Worm (Caenorhabditis elegans) whole organism, L4/young adult: ENCODE results near the gene EGAP5.1.

ENCODE experiments used
- W03F9.2 ChIP-seq: fragments of 150-350 bp; optimal IDR thresholded peaks from 2 replicates; lab custom pipeline; 2014; ENCODE audit warnings: missing biosample characterization, missing genetic modification characterization
- dao-5 ChIP-seq: sonication (generic microtip); optimal IDR thresholded peaks from 2 replicates; lab custom pipeline; 2016; ENCODE audit warnings: missing genotype, missing genetic modification characterization, moderate library complexity, missing compliant biosample characterization
- him-1 ChIP-seq: sonication (generic microtip); optimal IDR thresholded peaks from 2 replicates; lab custom pipeline; 2016; ENCODE audit warnings: missing genotype, missing genetic modification reagents, missing genetic modification characterization, missing compliant biosample characterization

Gene EGAP5.1

ce11 chrX:5199825-5200373 lies 37.0 kb downstream of the EGAP5.1 start:
- TF ChIP-seq W03F9.2 (tag; lab: Kevin White, UChicago) (no peak), dao-5 (tag; lab: Kevin White, UChicago) (no peak), him-1 (tag; lab: Kevin White, UChicago) (no peak)

DNA sequence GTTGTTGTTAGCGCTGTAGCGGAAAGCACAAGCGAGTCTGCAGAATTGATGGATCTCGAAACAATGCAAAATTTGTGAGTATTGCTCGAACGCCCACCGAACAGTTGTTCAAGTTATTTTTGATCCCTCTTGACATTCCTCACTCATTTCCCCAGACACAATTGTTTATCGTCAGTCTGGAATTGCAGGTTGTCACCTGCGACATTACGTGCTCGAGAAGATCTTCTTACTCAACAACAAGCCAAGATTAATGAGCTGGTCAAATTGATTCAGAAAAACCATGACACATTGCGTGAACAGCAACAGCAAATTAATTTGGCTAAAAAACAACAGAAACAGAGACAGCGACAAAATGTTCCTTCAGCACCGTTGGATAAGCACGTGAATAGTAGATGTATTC lies 39.0 kb downstream of the EGAP5.1 start:
- TF ChIP-seq dao-5 (tag; lab: Kevin White, UChicago) (no peak), him-1 (tag; lab: Kevin White, UChicago) (no peak), W03F9.2 (tag; lab: Kevin White, UChicago) (no peak)

DNA sequence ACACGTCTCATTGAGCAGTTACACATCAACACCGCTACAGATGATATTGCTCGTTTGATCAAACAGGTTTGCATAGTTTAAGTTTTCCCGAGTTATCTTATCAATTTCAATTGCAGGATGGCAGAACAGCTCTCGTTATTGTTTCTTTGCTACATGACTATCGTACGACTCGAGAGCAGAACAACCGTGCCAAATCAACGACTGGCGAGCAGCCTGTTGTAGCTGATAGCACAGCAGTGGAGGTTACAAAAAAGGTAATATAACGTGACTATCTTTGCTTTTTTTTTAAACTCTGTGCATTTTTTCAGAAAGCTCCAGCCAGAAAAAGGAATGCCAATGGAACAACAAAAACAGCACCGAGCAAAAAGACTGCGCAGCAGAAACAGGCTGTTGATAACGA lies 39.5 kb downstream of the EGAP5.1 start:
- TF ChIP-seq dao-5 (tag; lab: Kevin White, UChicago) (no peak), W03F9.2 (tag; lab: Kevin White, UChicago) (no peak), him-1 (tag; lab: Kevin White, UChicago) (no peak)

- TF ChIP-seq dao-5 (tag; lab: Kevin White, UChicago) = no peak
- no peak for TF ChIP-seq him-1 (tag; lab: Kevin White, UChicago)
- no peak for TF ChIP-seq W03F9.2 (tag; lab: Kevin White, UChicago)
These were observed 40.1 kb downstream of the EGAP5.1 start for ce11 chrX:5202923-5203322.

ce11 chrX:5205561-5205960 lies 42.7 kb downstream of the EGAP5.1 start, which contains the start of gene H28G03.2:
Gene H28G03.2 (plus strand): TSS chrX:5205760.
- no peak for TF ChIP-seq W03F9.2 (tag; lab: Kevin White, UChicago)
- TF ChIP-seq him-1 (tag; lab: Kevin White, UChicago) = no peak
- no peak for TF ChIP-seq dao-5 (tag; lab: Kevin White, UChicago)

ce11 chrX:5207819-5208218 lies 45.0 kb downstream of the EGAP5.1 start:
- TF ChIP-seq W03F9.2 (tag; lab: Kevin White, UChicago) (no peak), dao-5 (tag; lab: Kevin White, UChicago) (no peak), him-1 (tag; lab: Kevin White, UChicago) (no peak)

ce11 chrX:5208326-5208725 lies 45.5 kb downstream of the EGAP5.1 start:
- TF ChIP-seq W03F9.2 (tag; lab: Kevin White, UChicago) = no peak
- TF ChIP-seq him-1 (tag; lab: Kevin White, UChicago) = no peak
- TF ChIP-seq dao-5 (tag; lab: Kevin White, UChicago) = no peak

DNA sequence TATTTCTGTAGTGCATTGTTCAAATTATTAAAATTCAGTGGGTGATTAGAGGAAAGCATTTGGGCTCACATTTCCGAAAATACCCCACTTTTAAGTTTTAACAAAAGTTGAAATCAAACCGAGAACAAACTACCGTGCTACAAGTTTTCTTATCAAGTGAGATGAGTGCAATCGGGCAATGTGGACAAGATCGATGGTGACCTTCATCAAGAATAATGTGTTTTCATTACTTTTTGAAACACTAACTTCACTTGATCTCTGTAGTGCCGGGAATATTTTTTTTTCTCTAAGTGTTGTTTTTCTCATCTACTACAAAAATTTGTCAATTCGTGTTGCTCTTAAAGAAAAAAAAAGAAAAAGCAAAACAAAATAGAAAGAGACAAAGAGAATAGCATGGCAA lies 46.0 kb downstream of the EGAP5.1 start:
- TF ChIP-seq W03F9.2 (tag; lab: Kevin White, UChicago) = no peak
- TF ChIP-seq him-1 (tag; lab: Kevin White, UChicago) = no peak
- TF ChIP-seq dao-5 (tag; lab: Kevin White, UChicago) = no peak

ce11 chrX:5209429-5209828 lies 46.6 kb downstream of the EGAP5.1 start:
- TF ChIP-seq him-1 (tag; lab: Kevin White, UChicago) (no peak), dao-5 (tag; lab: Kevin White, UChicago) (no peak), W03F9.2 (tag; lab: Kevin White, UChicago) (no peak)

ce11 chrX:5210524-5210923 lies 47.7 kb downstream of the EGAP5.1 start:
- TF ChIP-seq dao-5 (tag; lab: Kevin White, UChicago) (no peak), W03F9.2 (tag; lab: Kevin White, UChicago) (no peak), him-1 (tag; lab: Kevin White, UChicago) (peak; percentile 32)

ce11 chrX:5210927-5211655 lies 48.2 kb downstream of the EGAP5.1 start:
- no peak for TF ChIP-seq W03F9.2 (tag; lab: Kevin White, UChicago)
- TF ChIP-seq dao-5 (tag; lab: Kevin White, UChicago) = no peak
- no peak for TF ChIP-seq him-1 (tag; lab: Kevin White, UChicago)

ce11 chrX:5213032-5213431 lies 50.2 kb downstream of the EGAP5.1 start:
- TF ChIP-seq him-1 (tag; lab: Kevin White, UChicago) = no peak
- TF ChIP-seq dao-5 (tag; lab: Kevin White, UChicago) = no peak
- no peak for TF ChIP-seq W03F9.2 (tag; lab: Kevin White, UChicago)
